Worm (Caenorhabditis elegans) whole organism, mixed stage, embryonic: Measurements from ENCODE around the gene M03A8.3.

Experiments used
- M03D4.4 ChIP-seq: sonication (generic microtip); optimal IDR thresholded peaks from 2 replicates; lab custom pipeline; 2017; ENCODE audit warnings: mild to moderate bottlenecking, missing genetic modification characterization, missing compliant biosample characterization
- ceh-39 ChIP-seq: fragments of 150-350 bp; optimal IDR thresholded peaks from 2 replicates; lab custom pipeline; 2014; ENCODE audit warnings: missing biosample characterization, missing genetic modification characterization
- ces-1 ChIP-seq: fragments of 150-350 bp; optimal IDR thresholded peaks from 2 replicates; lab custom pipeline; 2014; ENCODE audit warnings: missing biosample characterization, missing genetic modification reagents, missing genetic modification characterization
- elt-1 ChIP-seq: sonication (generic microtip); optimal IDR thresholded peaks from 2 replicates; lab custom pipeline; 2017; ENCODE audit warnings: missing genetic modification characterization, mild to moderate bottlenecking, missing compliant biosample characterization, antibody characterized with exemption, moderate library complexity, borderline replicate concordance; ENCODE audit not compliant: insufficient read depth
- elt-3 ChIP-seq: fragments of 150-350 bp; optimal IDR thresholded peaks from 2 replicates; lab custom pipeline; 2014; ENCODE audit warnings: missing biosample characterization, missing genetic modification characterization
- lsy-2 ChIP-seq: fragments of 150-350 bp; optimal IDR thresholded peaks from 2 replicates; lab custom pipeline; 2014; ENCODE audit warnings: missing biosample characterization, missing genetic modification characterization
- mab-5 ChIP-seq: fragments of 150-350 bp; optimal IDR thresholded peaks from 2 replicates; lab custom pipeline; 2014; ENCODE audit warnings: missing biosample characterization, missing genetic modification characterization
- nhr-28 ChIP-seq: fragments of 150-350 bp; optimal IDR thresholded peaks from 2 replicates; lab custom pipeline; 2014; ENCODE audit warnings: missing biosample characterization, missing genetic modification characterization
- nhr-76 ChIP-seq: sonication (generic microtip); optimal IDR thresholded peaks from 2 replicates; lab custom pipeline; 2017; ENCODE audit warnings: missing biosample characterization, missing genetic modification characterization
- pha-4 ChIP-seq: fragments of 150-350 bp; optimal IDR thresholded peaks from 2 replicates; lab custom pipeline; 2018; ENCODE audit warnings: missing biosample characterization, missing genetic modification reagents, missing genetic modification characterization
- snpc-4 ChIP-seq: fragments of 150-350 bp; optimal IDR thresholded peaks from 2 replicates; lab custom pipeline; 2014; ENCODE audit warnings: missing biosample characterization, missing genetic modification characterization
- unc-39 ChIP-seq: fragments of 150-350 bp; optimal IDR thresholded peaks from 2 replicates; lab custom pipeline; 2014; ENCODE audit warnings: missing biosample characterization, missing genetic modification characterization
- unc-62 ChIP-seq: fragments of 150-350 bp; optimal IDR thresholded peaks from 2 replicates; lab custom pipeline; 2014; ENCODE audit warnings: missing biosample characterization, missing genetic modification reagents, missing genetic modification characterization
- ztf-11 ChIP-seq: fragments of 150-350 bp; optimal IDR thresholded peaks from 2 replicates; lab custom pipeline; 2014; ENCODE audit warnings: missing biosample characterization, missing genetic modification characterization

ce11 chrX:6801546-6801945 lies 1.7 kb downstream of the M03A8.3 start:
- no peak for TF ChIP-seq elt-1 (tag; lab: Kevin White, UChicago)
- no peak for TF ChIP-seq unc-62 (GFP tag; lab: Kevin White, UChicago)
- no peak for TF ChIP-seq mab-5 (tag; lab: Kevin White, UChicago)
- no peak for TF ChIP-seq M03D4.4
- TF ChIP-seq ztf-11 (tag; lab: Kevin White, UChicago): no peak
- no peak for TF ChIP-seq unc-39
- TF ChIP-seq snpc-4 (tag; lab: Kevin White, UChicago): no peak
- no peak for TF ChIP-seq lsy-2 (tag; lab: Kevin White, UChicago)
- no peak for TF ChIP-seq nhr-76
- TF ChIP-seq pha-4: no peak
- TF ChIP-seq nhr-28 (tag; lab: Kevin White, UChicago): no peak
- no peak for TF ChIP-seq ces-1 (GFP tag; lab: Kevin White, UChicago)
- no peak for TF ChIP-seq ceh-39 (tag; lab: Kevin White, UChicago)
- TF ChIP-seq elt-3: no peak
